Worm (Caenorhabditis elegans) whole organism, L4 larva: ENCODE results near the gene F22E5.7.

Experiments used
- F10B5.3 ChIP-seq: sonication (generic microtip); optimal IDR thresholded peaks from 2 replicates; lab custom pipeline; 2016; ENCODE audit warnings: mild to moderate bottlenecking, missing genetic modification characterization, missing compliant biosample characterization
- ceh-82 ChIP-seq: sonication (generic microtip); optimal IDR thresholded peaks from 2 replicates; lab custom pipeline; 2017; ENCODE audit warnings: missing biosample characterization, missing genetic modification characterization
- egl-27 ChIP-seq: sonication (generic microtip); optimal IDR thresholded peaks from 3 replicates; lab custom pipeline; 2017; ENCODE audit warnings: missing biosample characterization, missing genetic modification reagents, missing genetic modification characterization
- fos-1 ChIP-seq: fragments of 150-350 bp; optimal IDR thresholded peaks from 2 replicates; lab custom pipeline; 2014; ENCODE audit warnings: missing biosample characterization, missing genetic modification characterization
- hlh-30 ChIP-seq: sonication (generic microtip); optimal IDR thresholded peaks from 2 replicates; lab custom pipeline; 2017; ENCODE audit warnings: antibody characterized with exemption, mild to moderate bottlenecking, missing genetic modification characterization, missing compliant biosample characterization; ENCODE audit not compliant: insufficient read depth
- jun-1 ChIP-seq: fragments of 150-350 bp; optimal IDR thresholded peaks from 2 replicates; lab custom pipeline; 2014; ENCODE audit warnings: missing biosample characterization, missing genetic modification reagents, missing genetic modification characterization
- lin-13 ChIP-seq: fragments of 150-350 bp; optimal IDR thresholded peaks from 2 replicates; lab custom pipeline; 2014; ENCODE audit warnings: missing biosample characterization, missing genetic modification reagents, missing genetic modification characterization
- tra-1 ChIP-seq: fragments of 200-800 bp; sonication (Bioruptor generic); IDR thresholded peaks from 2 replicates; pipeline ENCODE4 v1.3.6; 2022; ENCODE audit warnings: missing genetic modification reagents, missing genetic modification characterization, missing compliant biosample characterization
- unc-39 ChIP-seq: sonication (generic microtip); optimal IDR thresholded peaks from 2 replicates; lab custom pipeline; 2017; ENCODE audit warnings: missing biosample characterization, missing genetic modification characterization
- unc-62 ChIP-seq, 3 experiments: fragments of 150-350 bp in 1 of 3; sonication (generic microtip); optimal IDR thresholded peaks in 2 of 3; peaks in 1 of 3; 1 replicate in 1 of 3; 2 replicates in 2 of 3; lab custom pipeline; 2014 to 2017; ENCODE audit warnings: missing biosample characterization in 3 of 3, missing genetic modification characterization in 3 of 3, missing genetic modification reagents in 3 of 3, missing genotype in 1 of 3
- zag-1 ChIP-seq: fragments of 150-350 bp; optimal IDR thresholded peaks from 2 replicates; lab custom pipeline; 2014; ENCODE audit warnings: missing biosample characterization, missing genetic modification characterization

- TF ChIP-seq ceh-82 (tag; lab: Kevin White, UChicago) (no peak), F10B5.3 (tag; lab: Kevin White, UChicago) (no peak), lin-13 (no peak), tra-1 (GFP tag; lab: Robert Waterston, UW) (no peak), zag-1 (tag; lab: Kevin White, UChicago) (no peak), jun-1 (tag; lab: Kevin White, UChicago) (no peak), hlh-30 (tag; lab: Kevin White, UChicago) (no peak), unc-39 (no peak), egl-27 (tag; lab: Kevin White, UChicago) (no peak), unc-62 (GFP tag; optimal IDR thresholded peaks at IDR 0.05 in 1 of 2; lab: Kevin White, UChicago) (no peak), unc-62 (tag; optimal IDR thresholded peaks at IDR 0.05; lab: Kevin White, UChicago) (no peak), fos-1 (tag; lab: Kevin White, UChicago) (no peak)
Measured at ce11 chrII:2624792-2625191, 17.1 kb upstream of the F22E5.7 start, which contains the start of gene lgc-28.
